Worm (Caenorhabditis elegans) whole organism, L1 larva: ENCODE results near the gene ZK1236.9.

Source experiments
- lsy-2 ChIP-seq, 2 experiments: fragments of 150-350 bp; optimal IDR thresholded peaks; 2 replicates each; lab custom pipeline; 2014; ENCODE audit warnings: missing biosample characterization in 2 of 2, missing genetic modification characterization in 2 of 2
- nhr-28 ChIP-seq: fragments of 150-350 bp; optimal IDR thresholded peaks from 2 replicates; lab custom pipeline; 2014; ENCODE audit warnings: missing biosample characterization, missing genetic modification characterization

- no peak for TF ChIP-seq nhr-28 (tag; lab: Kevin White, UChicago)
- TF ChIP-seq lsy-2 (tag; optimal IDR thresholded peaks at IDR 0.05; lab: Kevin White, UChicago), result no peak
Measured at ce11 chrIII:8435074-8435473, at the start of gene ZK1236.9.
